Worm (Caenorhabditis elegans) whole organism, L1 larva: ENCODE data around the gene F41C6.6.

Source experiments
- lin-15B ChIP-seq: fragments of 150-350 bp; sonication (generic microtip); optimal IDR thresholded peaks from 3 replicates; lab custom pipeline; 2014; ENCODE audit warnings: missing biosample characterization, missing genetic modification characterization
- nhr-12 ChIP-seq: sonication (generic microtip); optimal IDR thresholded peaks from 2 replicates; lab custom pipeline; 2017; ENCODE audit warnings: missing biosample characterization, missing genetic modification characterization
- nhr-237 ChIP-seq: fragments of 150-350 bp; optimal IDR thresholded peaks from 2 replicates; lab custom pipeline; 2014; ENCODE audit warnings: missing biosample characterization, missing genetic modification characterization
- rnt-1 ChIP-seq: sonication (generic microtip); optimal IDR thresholded peaks from 2 replicates; lab custom pipeline; 2016; ENCODE audit warnings: mild to moderate bottlenecking, missing genetic modification characterization, moderate library complexity, missing compliant biosample characterization
- snpc-4 ChIP-seq: fragments of 150-350 bp; optimal IDR thresholded peaks from 2 replicates; lab custom pipeline; 2014; ENCODE audit warnings: missing biosample characterization, missing genetic modification characterization
- unc-62 ChIP-seq: fragments of 150-350 bp; optimal IDR thresholded peaks from 2 replicates; lab custom pipeline; 2014; ENCODE audit warnings: missing biosample characterization, missing genetic modification reagents, missing genetic modification characterization
- zag-1 ChIP-seq: fragments of 150-350 bp; optimal IDR thresholded peaks from 2 replicates; lab custom pipeline; 2014; ENCODE audit warnings: missing biosample characterization, missing genetic modification characterization

ce11 chrX:6889374-6889773, 7.7 kb upstream of the F41C6.6 start, which contains the start of gene unc-6:
- TF ChIP-seq zag-1 (tag; lab: Kevin White, UChicago), result no peak
- TF ChIP-seq rnt-1, result no peak
- no peak for TF ChIP-seq nhr-237 (tag; lab: Kevin White, UChicago)
- no peak for TF ChIP-seq lin-15B (tag; lab: Kevin White, UChicago)
- no peak for TF ChIP-seq nhr-12 (tag; lab: Kevin White, UChicago)
- TF ChIP-seq unc-62, result no peak
- TF ChIP-seq snpc-4 (tag; lab: Kevin White, UChicago), result no peak
